Fruit fly (Drosophila melanogaster): ENCODE results near the gene CG43056.

- TF ChIP-seq CG8478 (optimal IDR thresholded peaks at IDR 0.05): no peak
- TF ChIP-seq CTCF (optimal IDR thresholded peaks at IDR 0.05): no peak
These were observed 25.7 kb downstream of the CG43056 start, which contains the start of the genes CG15443 and Paris for dm6 chr2L:4463323-4463722.
